Worm (Caenorhabditis elegans): ENCODE measurements around the gene irld-57.

ce11 chrV:15687660-15688059 lies 38.9 kb downstream of the irld-57 start, which contains the start of gene nhr-197:
- TF ChIP-seq somi-1 (GFP tag; optimal IDR thresholded peaks at IDR 0.05) (no peak), nfya-2 (GFP tag; IDR thresholded peaks at IDR 0.05) (no peak), dox-1 (GFP tag; IDR thresholded peaks at IDR 0.05) (no peak), F37B4.10 (GFP tag; IDR thresholded peaks at IDR 0.05) (no peak), F55B11.4 (tag; optimal IDR thresholded peaks at IDR 0.05; ENCODE audit: borderline replicate concordance, insufficient read depth) (no peak), ama-1 (optimal IDR thresholded peaks at IDR 0.05) (no peak), ama-1 (GFP tag; optimal IDR thresholded peaks at IDR 0.05) (no peak), ceh-58 (GFP tag; IDR thresholded peaks at IDR 0.05) (no peak)

Data from whole organism, young adult.